Worm (Caenorhabditis elegans): ENCODE measurements around the gene F01G10.6.

- TF ChIP-seq W03F9.2 (tag; optimal IDR thresholded peaks at IDR 0.05) = no peak
- TF ChIP-seq him-1 (tag; optimal IDR thresholded peaks at IDR 0.05) = no peak
Observed at ce11 chrIV:10194345-10194744, 33.1 kb downstream of the F01G10.6 start, which contains the start of gene ptrg-1.

All from whole organism, L4/young adult.